Fruit fly (Drosophila melanogaster): ENCODE results near the gene psd.

- no peak for TF ChIP-seq sage (GFP tag; optimal IDR thresholded peaks at IDR 0.05)
- no peak for TF ChIP-seq Hnf4 (GFP tag; optimal IDR thresholded peaks at IDR 0.05)
- no peak for TF ChIP-seq h (GFP tag; optimal IDR thresholded peaks at IDR 0.05)
- TF ChIP-seq HLH106 (tag; optimal IDR thresholded peaks at IDR 0.05), result no peak
Measured at dm6 chr2L:5925637-5926036, 39.1 kb downstream of the psd start, which contains the start of gene dsf.
